Fruit fly (Drosophila melanogaster): Measurements from ENCODE around the gene ovo.

Gene ovo

DNA sequence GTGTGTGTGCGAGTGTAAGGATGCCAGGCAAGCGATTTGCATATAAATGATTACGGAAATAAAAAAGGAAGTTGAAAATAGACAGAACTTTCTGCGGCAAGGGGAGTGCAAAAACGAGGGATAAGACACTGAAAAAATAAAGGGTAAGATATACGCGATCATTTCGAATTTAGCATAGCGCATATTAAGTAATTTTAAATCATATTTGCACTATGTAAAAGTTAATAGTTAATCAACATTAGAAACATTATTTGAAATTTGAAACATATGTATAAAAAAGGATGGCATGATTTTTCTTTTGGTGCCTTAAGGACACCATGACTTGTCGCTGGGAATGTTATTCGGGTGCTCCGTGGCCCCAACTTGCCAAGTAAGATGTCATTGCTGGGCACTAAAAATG lies 65.0 kb downstream of the ovo start (continued):
- TF ChIP-seq CG13123 (GFP tag; optimal IDR thresholded peaks at IDR 0.05) (no peak), CG31365 (tag; optimal IDR thresholded peaks at IDR 0.05) (no peak), CG4424 (GFP tag; optimal IDR thresholded peaks at IDR 0.05) (no peak), Hr78 (GFP tag; optimal IDR thresholded peaks at IDR 0.05) (no peak), CHES-1-like (GFP tag; optimal IDR thresholded peaks at IDR 0.05) (no peak), CG7372 (GFP tag; IDR thresholded peaks at IDR 0.05) (no peak), dan (GFP tag; IDR thresholded peaks at IDR 0.05) (no peak), HLH54F (GFP tag; optimal IDR thresholded peaks at IDR 0.05) (no peak), jumu (GFP tag; optimal IDR thresholded peaks at IDR 0.05) (no peak), Hmr (GFP tag; optimal IDR thresholded peaks at IDR 0.05) (peak; percentile 21), CG2678 (tag; optimal IDR thresholded peaks at IDR 0.05) (peak; percentile 18), CG9727 (GFP tag; optimal IDR thresholded peaks at IDR 0.05) (no peak), CG11504 (tag; optimal IDR thresholded peaks at IDR 0.05) (peak; percentile 26), NK7.1 (GFP tag; optimal IDR thresholded peaks at IDR 0.05) (no peak), CG8765 (GFP tag; IDR thresholded peaks at IDR 0.05) (no peak), CG12071 (GFP tag; optimal IDR thresholded peaks at IDR 0.05) (no peak), CG10209 (GFP tag; optimal IDR thresholded peaks at IDR 0.05) (no peak), grau (tag; optimal IDR thresholded peaks at IDR 0.05) (peak; percentile 3), psq (GFP tag; optimal IDR thresholded peaks at IDR 0.05) (no peak), gem (tag; optimal IDR thresholded peaks at IDR 0.05) (peak; percentile 15), sug (tag; optimal IDR thresholded peaks at IDR 0.05) (no peak), Jarid2 (GFP tag; optimal IDR thresholded peaks at IDR 0.05) (no peak), CG34422 (GFP tag; IDR thresholded peaks at IDR 0.05) (no peak), CG4404 (GFP tag; IDR thresholded peaks at IDR 0.05) (no peak), CG13287 (GFP tag; IDR thresholded peaks at IDR 0.05; ENCODE audit: partially characterized antibody) (no peak), CG5245 (GFP tag; optimal IDR thresholded peaks at IDR 0.05) (no peak), row (GFP tag; IDR thresholded peaks at IDR 0.05) (peak; percentile 33; the same call in 1 of the 3 replicates), Pdp1 (GFP tag; optimal IDR thresholded peaks at IDR 0.05) (no peak), CG7987 (GFP tag; optimal IDR thresholded peaks at IDR 0.05) (no peak), CG6683 (GFP tag; optimal IDR thresholded peaks at IDR 0.05) (no peak), gsb-n (tag; optimal IDR thresholded peaks at IDR 0.05) (no peak), tgo (GFP tag; IDR thresholded peaks at IDR 0.05) (no peak), Hand (GFP tag; optimal IDR thresholded peaks at IDR 0.05) (no peak), CG18599 (GFP tag; optimal IDR thresholded peaks at IDR 0.05) (peak; percentile 36), lilli (GFP tag; optimal IDR thresholded peaks at IDR 0.05) (no peak), Med (GFP tag) (peak; percentile 64), Opbp (GFP tag; IDR thresholded peaks at IDR 0.05; ENCODE audit: partially characterized antibody) (no peak), usp (GFP tag; optimal IDR thresholded peaks at IDR 0.05) (no peak), HLHmδ (GFP tag; optimal IDR thresholded peaks at IDR 0.05) (no peak), CG7928 (GFP tag; optimal IDR thresholded peaks at IDR 0.05) (no peak), vfl (GFP tag; optimal IDR thresholded peaks at IDR 0.05) (no peak), Aef1 (GFP tag; IDR thresholded peaks at IDR 0.05) (no peak), dysf (GFP tag; IDR thresholded peaks at IDR 0.05) (0 out of 3 replicates have a peak, but pooled peaks have one; percentile 34), Meics (GFP tag; optimal IDR thresholded peaks at IDR 0.05) (no peak), zen (tag; optimal IDR thresholded peaks at IDR 0.05) (no peak), sisA (GFP tag; IDR thresholded peaks at IDR 0.05) (no peak), Dfd (GFP tag; optimal IDR thresholded peaks at IDR 0.05) (no peak), lab (GFP tag; optimal IDR thresholded peaks at IDR 0.05) (peak; percentile 10), H15 (GFP tag; IDR thresholded peaks at IDR 0.05) (no peak)

All from whole organism, embryonic.